Worm (Caenorhabditis elegans): ENCODE measurements around the gene ZK673.2.

ce11 chrII:10464230-10464920 is 16.3 kb downstream of the ZK673.2 start, which contains the start of the genes ZK673.6 and sdz-37:
- no peak for TF ChIP-seq hnd-1 (tag; optimal IDR thresholded peaks at IDR 0.05)
- no peak for TF ChIP-seq B0310.2 (tag; optimal IDR thresholded peaks at IDR 0.05)
- no peak for TF ChIP-seq ceh-13 (GFP tag; optimal IDR thresholded peaks at IDR 0.05)
- TF ChIP-seq aly-1 (tag; optimal IDR thresholded peaks at IDR 0.05), result no peak
- no peak for TF ChIP-seq ama-1 (optimal IDR thresholded peaks at IDR 0.05)
- no peak for TF ChIP-seq tra-4 (tag; optimal IDR thresholded peaks at IDR 0.05)
- no peak for TF ChIP-seq pes-1 (GFP tag; IDR thresholded peaks at IDR 0.05)
- no peak for TF ChIP-seq F13C5.2 (tag; optimal IDR thresholded peaks at IDR 0.05)
- TF ChIP-seq ets-7 (tag; optimal IDR thresholded peaks at IDR 0.05), result no peak
- TF ChIP-seq flt-1 (GFP tag; IDR thresholded peaks at IDR 0.05), result no peak
- TF ChIP-seq tbx-37 (GFP tag; conservative IDR thresholded peaks at IDR 0.05), result no peak
- TF ChIP-seq hmg-4 (GFP tag; optimal IDR thresholded peaks at IDR 0.05), result no peak
